Fruit fly (Drosophila melanogaster): ENCODE data around the gene RhoGAPp190.

- TF ChIP-seq CG8478 (optimal IDR thresholded peaks at IDR 0.05) (no peak), CTCF (optimal IDR thresholded peaks at IDR 0.05) (no peak)
Measured at dm6 chrX:17657050-17657696, 4.8 kb upstream of the RhoGAPp190 start, which contains the start of gene beta-Spec.
